Fruit fly (Drosophila melanogaster): Measurements from ENCODE around the gene Hel89B.

DNA sequence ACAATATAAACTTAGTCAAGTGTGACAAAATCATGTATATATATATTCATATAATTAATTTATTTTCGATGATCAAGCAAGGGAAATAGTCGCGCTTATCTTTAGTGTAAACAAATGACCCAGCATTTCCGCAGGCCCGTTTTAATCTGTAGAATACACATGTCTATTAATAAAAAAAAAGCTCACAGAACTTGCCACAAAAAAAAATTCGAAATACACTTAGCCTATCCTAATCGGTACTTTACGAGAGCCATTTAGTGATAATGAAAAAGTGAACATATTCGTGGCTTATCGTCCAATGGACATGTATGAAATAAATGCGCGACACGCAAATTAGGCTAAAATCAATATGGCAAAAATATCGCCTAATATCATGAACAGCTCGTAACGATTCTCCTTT lies 2.1 kb downstream of the Hel89B start:
- TF ChIP-seq CG14655 (GFP tag; optimal IDR thresholded peaks at IDR 0.05) = no peak
- TF ChIP-seq EcR (GFP tag; optimal IDR thresholded peaks at IDR 0.05) = no peak
- no peak for TF ChIP-seq rn (GFP tag; IDR thresholded peaks at IDR 0.05)
- TF ChIP-seq Ets98B (GFP tag; IDR thresholded peaks at IDR 0.05) = no peak
- TF ChIP-seq CG34367 (tag; optimal IDR thresholded peaks at IDR 0.05) = no peak

Data from whole organism, pupa.